Fruit fly (Drosophila melanogaster) whole organism, embryonic: ENCODE measurements around the gene CG31952.
A peak's percentile ranks its signal among the peaks of the same experiment; 100 is the strongest.

Source experiments
- ATbp ChIP-seq: fragments of 200-800 bp; sonication (Bioruptor generic); optimal IDR thresholded peaks from 2 replicates; lab custom pipeline; 2017; ENCODE audit warnings: missing biosample characterization, mild to moderate bottlenecking, missing genetic modification characterization, missing genetic modification reagents
- Antp ChIP-seq: fragments of 200-800 bp; sonication (Bioruptor generic); optimal IDR thresholded peaks from 3 replicates; lab custom pipeline; 2016; ENCODE audit warnings: missing biosample characterization, missing genetic modification characterization
- Asciz ChIP-seq: fragments of 200-800 bp; sonication (Bioruptor generic); optimal IDR thresholded peaks from 2 replicates; lab custom pipeline; 2017; ENCODE audit warnings: missing biosample characterization, mild to moderate bottlenecking, missing genetic modification characterization, missing genetic modification reagents
- CG11456 ChIP-seq: fragments of 200-800 bp; sonication (Bioruptor generic); IDR thresholded peaks from 3 replicates; pipeline ENCODE4 v1.3.6; 2022; ENCODE audit warnings: missing biosample characterization, missing genetic modification characterization
- CG11695 ChIP-seq: fragments of 200-800 bp; sonication (Bioruptor generic); IDR thresholded peaks from 3 replicates; pipeline ENCODE4 v1.3.6; 2022; ENCODE audit warnings: missing biosample characterization, missing genetic modification characterization
- CG12942 ChIP-seq: fragments of 200-800 bp; sonication (Bioruptor generic); optimal IDR thresholded peaks from 3 replicates; lab custom pipeline; 2016; ENCODE audit warnings: missing biosample characterization, missing genetic modification characterization
- CG16863 ChIP-seq: fragments of 200-800 bp; sonication (Bioruptor generic); optimal IDR thresholded peaks from 3 replicates; lab custom pipeline; 2016; ENCODE audit warnings: missing biosample characterization, missing genetic modification characterization
- CG18599 ChIP-seq: fragments of 200-800 bp; sonication (Bioruptor generic); optimal IDR thresholded peaks from 3 replicates; lab custom pipeline; 2017; ENCODE audit warnings: missing biosample characterization, missing genetic modification characterization, mild to moderate bottlenecking, moderate library complexity, missing genetic modification reagents
- CG2129 ChIP-seq: fragments of 200-800 bp; sonication (Bioruptor generic); IDR thresholded peaks from 2 replicates; pipeline ENCODE4 v1.3.6; 2022; ENCODE audit warnings: missing biosample characterization, missing genetic modification characterization; ENCODE audit not compliant: partially characterized antibody
- CG2202 ChIP-seq: fragments of 200-800 bp; sonication (Bioruptor generic); optimal IDR thresholded peaks from 2 replicates; lab custom pipeline; 2018; ENCODE audit warnings: missing biosample characterization, mild to moderate bottlenecking, missing genetic modification characterization
- CG30403 ChIP-seq: fragments of 200-800 bp; sonication (Bioruptor generic); optimal IDR thresholded peaks from 3 replicates; lab custom pipeline; 2016; ENCODE audit warnings: missing biosample characterization, missing genetic modification characterization
- CG31388 ChIP-seq: fragments of 200-800 bp; sonication (Bioruptor generic); optimal IDR thresholded peaks from 2 replicates; lab custom pipeline; 2016; ENCODE audit warnings: missing biosample characterization, missing genetic modification characterization
- CG32767 ChIP-seq: fragments of 200-800 bp; sonication (Bioruptor generic); IDR thresholded peaks from 2 replicates; pipeline ENCODE4 v1.3.6; 2022; ENCODE audit warnings: missing biosample characterization, missing genetic modification characterization
- CG4360 ChIP-seq: fragments of 200-800 bp; sonication (Bioruptor generic); IDR thresholded peaks from 2 replicates; pipeline ENCODE4 v1.3.6; 2022; ENCODE audit warnings: missing biosample characterization, missing genetic modification characterization
- CG4707 ChIP-seq: fragments of 200-800 bp; sonication (Bioruptor generic); optimal IDR thresholded peaks from 2 replicates; lab custom pipeline; 2018; ENCODE audit warnings: missing biosample characterization, mild to moderate bottlenecking, missing genetic modification characterization, moderate library complexity
- CG5245 ChIP-seq: fragments of 200-800 bp; sonication (Bioruptor generic); optimal IDR thresholded peaks from 3 replicates; lab custom pipeline; 2016; ENCODE audit warnings: missing biosample characterization, missing genetic modification characterization
- CG6254 ChIP-seq: fragments of 200-800 bp; sonication (Bioruptor generic); optimal IDR thresholded peaks from 3 replicates; lab custom pipeline; 2017; ENCODE audit warnings: mild to moderate bottlenecking, missing biosample characterization, missing genetic modification reagents, missing genetic modification characterization
- CG7556 ChIP-seq: fragments of 200-800 bp; sonication (Bioruptor generic); optimal IDR thresholded peaks from 2 replicates; lab custom pipeline; 2017; ENCODE audit warnings: missing biosample characterization, mild to moderate bottlenecking, missing genetic modification characterization
- CG7963 ChIP-seq: fragments of 200-800 bp; sonication (Bioruptor generic); IDR thresholded peaks from 3 replicates; pipeline ENCODE4 v1.3.6; 2022; ENCODE audit warnings: missing biosample characterization, missing genetic modification characterization; ENCODE audit not compliant: partially characterized antibody
- CG8281 ChIP-seq: fragments of 200-800 bp; sonication (Bioruptor generic); optimal IDR thresholded peaks from 2 replicates; lab custom pipeline; 2018; ENCODE audit warnings: missing biosample characterization, mild to moderate bottlenecking, missing genetic modification characterization, moderate library complexity
- CG8944 ChIP-seq: fragments of 200-800 bp; sonication (Bioruptor generic); optimal IDR thresholded peaks from 3 replicates; lab custom pipeline; 2016; ENCODE audit warnings: missing biosample characterization, missing genetic modification characterization
- CG9817 ChIP-seq: fragments of 200-800 bp; sonication (Bioruptor generic); optimal IDR thresholded peaks from 2 replicates; lab custom pipeline; 2018; ENCODE audit warnings: missing biosample characterization, mild to moderate bottlenecking, missing genetic modification characterization, moderate library complexity
- CG9932 ChIP-seq: fragments of 200-800 bp; sonication (Bioruptor generic); IDR thresholded peaks from 2 replicates; pipeline ENCODE4 v1.3.6; 2022; ENCODE audit warnings: missing biosample characterization, missing genetic modification characterization
- Dref ChIP-seq: fragments of 200-800 bp; sonication (Bioruptor generic); IDR thresholded peaks from 2 replicates; pipeline ENCODE4 v1.3.6; 2022; ENCODE audit warnings: missing biosample characterization, missing genetic modification characterization
- Fer1 ChIP-seq: fragments of 200-800 bp; sonication (Bioruptor generic); optimal IDR thresholded peaks from 2 replicates; lab custom pipeline; 2017; ENCODE audit warnings: missing biosample characterization, mild to moderate bottlenecking, missing genetic modification characterization
- GATAe ChIP-seq: fragments of 200-800 bp; sonication (Bioruptor generic); conservative IDR thresholded peaks from 2 replicates; pipeline ENCODE4 v1.3.6; 2022; ENCODE audit warnings: missing biosample characterization, missing genetic modification characterization
- Gug ChIP-seq: fragments of 200-800 bp; sonication (Bioruptor generic); IDR thresholded peaks from 4 replicates; pipeline ENCODE4 v1.3.6; 2022; ENCODE audit warnings: missing biosample characterization, missing genetic modification characterization
- H2.0 ChIP-seq: fragments of 200-800 bp; sonication (Bioruptor generic); IDR thresholded peaks from 2 replicates; pipeline ENCODE4 v1.3.6; 2022; ENCODE audit warnings: missing biosample characterization, missing genetic modification characterization
- Lhr ChIP-seq: fragments of 200-800 bp; sonication (Bioruptor generic); optimal IDR thresholded peaks from 3 replicates; lab custom pipeline; 2017; ENCODE audit warnings: mild to moderate bottlenecking, missing biosample characterization, missing genetic modification reagents, missing genetic modification characterization
- Neu2 ChIP-seq: fragments of 200-800 bp; sonication (Bioruptor generic); optimal IDR thresholded peaks from 3 replicates; lab custom pipeline; 2016; ENCODE audit warnings: missing biosample characterization, missing genetic modification characterization, borderline replicate concordance
- ac ChIP-seq: fragments of 200-800 bp; sonication (Bioruptor generic); optimal IDR thresholded peaks from 3 replicates; lab custom pipeline; 2017; ENCODE audit warnings: missing biosample characterization, mild to moderate bottlenecking, missing genetic modification characterization
- al ChIP-seq: fragments of 200-800 bp; sonication (Bioruptor generic); IDR thresholded peaks from 2 replicates; pipeline ENCODE4 v1.3.6; 2022; ENCODE audit warnings: missing biosample characterization, missing genetic modification characterization
- ase ChIP-seq: fragments of 200-800 bp; sonication (Bioruptor generic); IDR thresholded peaks from 3 replicates; pipeline ENCODE4 v1.3.6; 2022; ENCODE audit warnings: missing biosample characterization, missing genetic modification characterization
- chinmo ChIP-seq: fragments of 200-800 bp; sonication (Bioruptor generic); IDR thresholded peaks from 4 replicates; pipeline ENCODE4 v1.3.6; 2022; ENCODE audit warnings: missing biosample characterization, missing genetic modification characterization; ENCODE audit not compliant: partially characterized antibody
- chn ChIP-seq: fragments of 200-800 bp; sonication (Bioruptor generic); optimal IDR thresholded peaks from 2 replicates; lab custom pipeline; 2016; ENCODE audit warnings: missing biosample characterization, missing genetic modification characterization
- crol ChIP-seq: fragments of 200-800 bp; sonication (Bioruptor generic); IDR thresholded peaks from 2 replicates; pipeline ENCODE4 v1.3.6; 2022; ENCODE audit warnings: missing biosample characterization, missing genetic modification characterization
- gce ChIP-seq: fragments of 200-800 bp; sonication (Bioruptor generic); IDR thresholded peaks from 3 replicates; pipeline ENCODE4 v1.3.6; 2022; ENCODE audit warnings: missing biosample characterization, missing genetic modification characterization
- hbn ChIP-seq: fragments of 200-800 bp; sonication (Bioruptor generic); IDR thresholded peaks from 2 replicates; pipeline ENCODE4 v1.3.6; 2022; ENCODE audit warnings: missing biosample characterization, missing genetic modification characterization; ENCODE audit not compliant: partially characterized antibody
- lilli ChIP-seq: fragments of 200-800 bp; sonication (Bioruptor generic); optimal IDR thresholded peaks from 3 replicates; lab custom pipeline; 2016; ENCODE audit warnings: missing biosample characterization, missing genetic modification characterization
- lmd ChIP-seq: fragments of 200-800 bp; sonication (Bioruptor generic); IDR thresholded peaks from 2 replicates; pipeline ENCODE4 v1.3.6; 2022; ENCODE audit warnings: missing biosample characterization, missing genetic modification characterization
- mirr ChIP-seq: fragments of 200-800 bp; sonication (Bioruptor generic); optimal IDR thresholded peaks from 3 replicates; lab custom pipeline; 2018; ENCODE audit warnings: missing biosample characterization, mild to moderate bottlenecking, missing genetic modification characterization
- nau ChIP-seq: fragments of 200-800 bp; sonication (Bioruptor generic); optimal IDR thresholded peaks from 3 replicates; lab custom pipeline; 2017; ENCODE audit warnings: missing biosample characterization, mild to moderate bottlenecking, missing genetic modification characterization, missing genetic modification reagents
- nom ChIP-seq: fragments of 200-800 bp; sonication (Bioruptor generic); optimal IDR thresholded peaks from 2 replicates; lab custom pipeline; 2017; ENCODE audit warnings: missing biosample characterization, missing genetic modification characterization, mild to moderate bottlenecking, moderate library complexity, missing genetic modification reagents
- pnt ChIP-seq: fragments of 200-800 bp; sonication (Bioruptor generic); optimal IDR thresholded peaks from 3 replicates; lab custom pipeline; 2016; ENCODE audit warnings: missing biosample characterization, missing genetic modification characterization
- sd ChIP-seq: fragments of 200-800 bp; sonication (Bioruptor generic); optimal IDR thresholded peaks from 3 replicates; lab custom pipeline; 2018; ENCODE audit warnings: missing biosample characterization, mild to moderate bottlenecking, missing genetic modification characterization, moderate library complexity
- sens ChIP-seq: fragments of 200-800 bp; sonication (Bioruptor generic); peaks from one replicate; lab custom pipeline; 2016; ENCODE audit warnings: missing biosample characterization, missing genetic modification characterization
- ssp ChIP-seq: fragments of 200-800 bp; sonication (Bioruptor generic); IDR thresholded peaks from 2 replicates; pipeline ENCODE4 v1.3.6; 2022; ENCODE audit warnings: missing biosample characterization, missing genetic modification characterization
- wor ChIP-seq: fragments of 200-800 bp; sonication (Bioruptor generic); IDR thresholded peaks from 2 replicates; pipeline ENCODE4 v1.3.6; 2022; ENCODE audit warnings: missing biosample characterization, missing genetic modification characterization
- z ChIP-seq: fragments of 200-800 bp; sonication (Bioruptor generic); IDR thresholded peaks from 3 replicates; pipeline ENCODE4 v1.3.6; 2022; ENCODE audit warnings: missing biosample characterization, missing genetic modification characterization
- zen ChIP-seq: fragments of 200-800 bp; sonication (Bioruptor generic); optimal IDR thresholded peaks from 3 replicates; lab custom pipeline; 2018; ENCODE audit warnings: missing biosample characterization, mild to moderate bottlenecking, missing genetic modification characterization, moderate library complexity
- zf30C ChIP-seq: fragments of 200-800 bp; sonication (Bioruptor generic); optimal IDR thresholded peaks from 3 replicates; lab custom pipeline; 2018; ENCODE audit warnings: missing biosample characterization, mild to moderate bottlenecking, missing genetic modification characterization

The CG31952 gene

dm6 chr2L:3437068-3437467 is 20.6 kb downstream of the CG31952 start (continued):
- TF ChIP-seq CG9932 (GFP tag; lab: Robert Waterston, UW) (no peak), CG31388 (GFP tag; lab: Kevin White, UChicago) (no peak), mirr (GFP tag; lab: Kevin White, UChicago) (no peak), CG18599 (peak; percentile 29), hbn (GFP tag; lab: Robert Waterston, UW) (no peak), Fer1 (peak; percentile 69), CG30403 (GFP tag; lab: Kevin White, UChicago) (peak; percentile 47), CG7963 (no peak), Lhr (GFP tag; lab: Kevin White, UChicago) (no peak), Dref (GFP tag; lab: Robert Waterston, UW) (no peak), zf30C (GFP tag; lab: Kevin White, UChicago) (no peak), CG5245 (GFP tag; lab: Kevin White, UChicago) (peak; percentile 6), Neu2 (GFP tag; lab: Kevin White, UChicago) (no peak), al (GFP tag; lab: Robert Waterston, UW) (no peak), ATbp (GFP tag; lab: Kevin White, UChicago) (peak; percentile 56), lmd (GFP tag; lab: Robert Waterston, UW) (no peak), ase (GFP tag; lab: Robert Waterston, UW) (0 out of 3 replicates have a peak, but pooled peaks have one; percentile 44), ac (GFP tag; lab: Kevin White, UChicago) (no peak), CG12942 (GFP tag; lab: Kevin White, UChicago) (no peak), H2.0 (GFP tag; lab: Robert Waterston, UW) (peak; percentile 15; the same call in 1 of the 2 replicates), CG32767 (GFP tag; lab: Robert Waterston, UW) (peak; percentile 59; the same call in 1 of the 2 replicates), CG16863 (GFP tag; lab: Kevin White, UChicago) (no peak), CG9817 (tag; lab: Kevin White, UChicago) (peak; percentile 39), CG8281 (peak; percentile 29), wor (GFP tag; lab: Robert Waterston, UW) (0 out of 2 replicates have a peak, but pooled peaks have one; percentile 24), chinmo (GFP tag; lab: Robert Waterston, UW) (no peak), zen (tag; lab: Kevin White, UChicago) (peak; percentile 57), gce (GFP tag; lab: Robert Waterston, UW) (peak; percentile 71; the same call in 1 of the 3 replicates), lilli (GFP tag; lab: Kevin White, UChicago) (no peak), CG8944 (GFP tag; lab: Kevin White, UChicago) (peak; percentile 4), sd (no peak), pnt (GFP tag; lab: Kevin White, UChicago) (no peak), CG7556 (no peak), z (no peak), CG2202 (tag; lab: Kevin White, UChicago) (no peak), Antp (GFP tag; lab: Kevin White, UChicago) (no peak), GATAe (GFP tag; lab: Robert Waterston, UW) (no peak), CG4360 (no peak), Gug (GFP tag; lab: Robert Waterston, UW) (no peak), CG2129 (no peak), Asciz (GFP tag; lab: Kevin White, UChicago) (peak; percentile 66), ssp (GFP tag; lab: Robert Waterston, UW) (no peak), sens (GFP tag; lab: Kevin White, UChicago) (peak; percentile 95), CG6254 (peak; percentile 61), CG11695 (peak; percentile 49; the same call in 1 of the 3 replicates), crol (GFP tag; lab: Robert Waterston, UW) (no peak), CG4707 (GFP tag; lab: Kevin White, UChicago) (peak; percentile 5), nau (GFP tag; lab: Kevin White, UChicago) (peak; percentile 54), chn (GFP tag; lab: Kevin White, UChicago) (peak; percentile 38), CG11456 (GFP tag; lab: Robert Waterston, UW) (no peak), nom (GFP tag; lab: Kevin White, UChicago) (no peak)
